Fruit fly (Drosophila melanogaster): ENCODE data around the gene CG42729.

dm6 chr3L:15493886-15494598 lies 33.3 kb downstream of the CG42729 start:
- TF ChIP-seq CG8478 (optimal IDR thresholded peaks at IDR 0.05) (no peak), CTCF (optimal IDR thresholded peaks at IDR 0.05) (no peak)

Data from S2 (cell line).